Fruit fly (Drosophila melanogaster) whole organism, prepupa: ENCODE results near the gene Send1.

Experiments used
- Blimp-1 ChIP-seq: fragments of 200-800 bp; sonication (Bioruptor generic); optimal IDR thresholded peaks from 3 replicates; lab custom pipeline; 2017; ENCODE audit warnings: missing biosample characterization, missing genetic modification characterization, mild to moderate bottlenecking, moderate library complexity, missing genetic modification reagents
- CG10631 ChIP-seq: fragments of 200-800 bp; sonication (Bioruptor generic); optimal IDR thresholded peaks from 2 replicates; lab custom pipeline; 2016; ENCODE audit warnings: missing biosample characterization, missing genetic modification characterization
- CG10669 ChIP-seq: fragments of 200-800 bp; sonication (Bioruptor generic); optimal IDR thresholded peaks from 3 replicates; lab custom pipeline; 2018; ENCODE audit warnings: missing biosample characterization, mild to moderate bottlenecking, missing genetic modification characterization, moderate library complexity
- CG11762 ChIP-seq: fragments of 200-800 bp; sonication (Bioruptor generic); optimal IDR thresholded peaks from 3 replicates; lab custom pipeline; 2016; ENCODE audit warnings: missing biosample characterization, missing genetic modification characterization; ENCODE audit not compliant: insufficient read depth
- CG11902 ChIP-seq: fragments of 200-800 bp; sonication (Bioruptor generic); optimal IDR thresholded peaks from 3 replicates; lab custom pipeline; 2016; ENCODE audit warnings: missing biosample characterization, missing genetic modification characterization
- CG1621 ChIP-seq: fragments of 200-800 bp; sonication (Bioruptor generic); optimal IDR thresholded peaks from 3 replicates; lab custom pipeline; 2018; ENCODE audit warnings: missing biosample characterization, mild to moderate bottlenecking, missing genetic modification characterization
- CG16779 ChIP-seq: fragments of 200-800 bp; sonication (Bioruptor generic); optimal IDR thresholded peaks from 3 replicates; lab custom pipeline; 2017; ENCODE audit warnings: missing biosample characterization, mild to moderate bottlenecking, missing genetic modification characterization
- CG3032 ChIP-seq: fragments of 200-800 bp; optimal IDR thresholded peaks from 2 replicates; lab custom pipeline; 2019; ENCODE audit warnings: missing biosample characterization, mild to moderate bottlenecking, missing genetic modification characterization, moderate library complexity
- CG31627 ChIP-seq: fragments of 200-800 bp; sonication (Bioruptor generic); optimal IDR thresholded peaks from 3 replicates; lab custom pipeline; 2016; ENCODE audit warnings: missing biosample characterization, missing genetic modification characterization
- CG32006 ChIP-seq: fragments of 200-800 bp; sonication (Bioruptor generic); optimal IDR thresholded peaks from 3 replicates; lab custom pipeline; 2017; ENCODE audit warnings: missing biosample characterization, mild to moderate bottlenecking, missing genetic modification characterization
- CG4318 ChIP-seq: fragments of 200-800 bp; sonication (Bioruptor generic); optimal IDR thresholded peaks from 3 replicates; lab custom pipeline; 2017; ENCODE audit warnings: missing biosample characterization, mild to moderate bottlenecking, missing genetic modification characterization
- CG6163 ChIP-seq: fragments of 200-800 bp; sonication (Bioruptor generic); IDR thresholded peaks from 3 replicates; pipeline ENCODE4 v1.3.6; 2022; ENCODE audit warnings: missing biosample characterization, missing genetic modification characterization
- CG6276 ChIP-seq: fragments of 200-800 bp; sonication (Bioruptor generic); optimal IDR thresholded peaks from 2 replicates; lab custom pipeline; 2017; ENCODE audit warnings: missing biosample characterization, mild to moderate bottlenecking, missing genetic modification characterization
- CG6792 ChIP-seq: fragments of 200-800 bp; sonication (Bioruptor generic); optimal IDR thresholded peaks from 3 replicates; lab custom pipeline; 2016; ENCODE audit warnings: missing biosample characterization, missing genetic modification characterization
- CG6808 ChIP-seq: fragments of 200-800 bp; sonication (Bioruptor generic); optimal IDR thresholded peaks from 3 replicates; lab custom pipeline; 2017; ENCODE audit warnings: missing biosample characterization, missing genetic modification characterization, mild to moderate bottlenecking, moderate library complexity, missing genetic modification reagents
- CG8119 ChIP-seq: fragments of 200-800 bp; sonication (Bioruptor generic); IDR thresholded peaks from 3 replicates; pipeline ENCODE4 v1.3.6; 2022; ENCODE audit warnings: missing biosample characterization, missing genetic modification characterization
- CG8632 ChIP-seq: fragments of 200-800 bp; sonication (Bioruptor generic); optimal IDR thresholded peaks from 3 replicates; lab custom pipeline; 2016; ENCODE audit warnings: missing biosample characterization, missing genetic modification characterization
- CG9139 ChIP-seq: fragments of 200-800 bp; sonication (Bioruptor generic); optimal IDR thresholded peaks from 3 replicates; lab custom pipeline; 2017; ENCODE audit warnings: missing biosample characterization, mild to moderate bottlenecking, missing genetic modification characterization
- Eip78C ChIP-seq: fragments of 200-800 bp; sonication (Bioruptor generic); peaks from one replicate; lab custom pipeline; 2016; ENCODE audit warnings: missing biosample characterization, missing genetic modification characterization
- Eip93F ChIP-seq: fragments of 200-800 bp; sonication (Bioruptor generic); optimal IDR thresholded peaks from 2 replicates; lab custom pipeline; 2016; ENCODE audit warnings: missing biosample characterization, mild to moderate bottlenecking, missing genetic modification characterization
- Ets21C ChIP-seq: fragments of 200-800 bp; sonication (Bioruptor generic); optimal IDR thresholded peaks from 3 replicates; lab custom pipeline; 2016; ENCODE audit warnings: missing biosample characterization, missing genetic modification characterization
- Ets96B ChIP-seq: fragments of 200-800 bp; optimal IDR thresholded peaks from 2 replicates; lab custom pipeline; 2019; ENCODE audit warnings: missing biosample characterization, mild to moderate bottlenecking, missing genetic modification characterization, moderate library complexity
- Gug ChIP-seq: fragments of 200-800 bp; sonication (Bioruptor generic); IDR thresholded peaks from 2 replicates; pipeline ENCODE4 v1.3.6; 2022; ENCODE audit warnings: missing biosample characterization, missing genetic modification characterization
- Hr38 ChIP-seq: sonication (Bioruptor generic); optimal IDR thresholded peaks from 2 replicates; lab custom pipeline; 2016; ENCODE audit warnings: missing biosample characterization, missing genetic modification characterization
- Hr39 ChIP-seq: fragments of 200-800 bp; sonication (Bioruptor generic); optimal IDR thresholded peaks from 2 replicates; lab custom pipeline; 2016; ENCODE audit warnings: missing biosample characterization, missing genetic modification characterization
- Met ChIP-seq: fragments of 200-800 bp; sonication (Bioruptor generic); optimal IDR thresholded peaks from 3 replicates; lab custom pipeline; 2016; ENCODE audit warnings: missing biosample characterization, missing genetic modification characterization
- Smox ChIP-seq: fragments of 200-800 bp; sonication (Bioruptor generic); optimal IDR thresholded peaks from 3 replicates; lab custom pipeline; 2016; ENCODE audit warnings: missing biosample characterization, missing genetic modification characterization
- Sox14 ChIP-seq: fragments of 200-800 bp; sonication (Bioruptor generic); optimal IDR thresholded peaks from 3 replicates; lab custom pipeline; 2016; ENCODE audit warnings: missing biosample characterization, missing genetic modification characterization
- dac ChIP-seq: fragments of 200-800 bp; sonication (Bioruptor generic); optimal IDR thresholded peaks from 2 replicates; lab custom pipeline; 2017; ENCODE audit warnings: missing biosample characterization, mild to moderate bottlenecking, missing genetic modification characterization
- dsx ChIP-seq: fragments of 200-800 bp; optimal IDR thresholded peaks from 3 replicates; lab custom pipeline; 2019; ENCODE audit warnings: missing biosample characterization, mild to moderate bottlenecking, missing genetic modification characterization, moderate library complexity; ENCODE audit not compliant: poor library complexity, severe bottlenecking
- eg ChIP-seq: fragments of 200-800 bp; sonication (Bioruptor generic); IDR thresholded peaks from 3 replicates; pipeline ENCODE4 v1.3.6; 2022; ENCODE audit warnings: missing biosample characterization, missing genetic modification characterization
- esn ChIP-seq: fragments of 200-800 bp; sonication (Bioruptor generic); optimal IDR thresholded peaks from 2 replicates; lab custom pipeline; 2016; ENCODE audit warnings: missing biosample characterization, mild to moderate bottlenecking, missing genetic modification characterization, moderate library complexity
- fd59A ChIP-seq: fragments of 200-800 bp; sonication (Bioruptor generic); optimal IDR thresholded peaks from 2 replicates; lab custom pipeline; 2017; ENCODE audit warnings: missing biosample characterization, mild to moderate bottlenecking, missing genetic modification characterization, missing genetic modification reagents
- fkh ChIP-seq: fragments of 200-800 bp; sonication (Bioruptor generic); optimal IDR thresholded peaks from 3 replicates; lab custom pipeline; 2017; ENCODE audit warnings: missing biosample characterization, mild to moderate bottlenecking, missing genetic modification characterization, moderate library complexity
- net ChIP-seq: fragments of 200-800 bp; sonication (Bioruptor generic); optimal IDR thresholded peaks from 3 replicates; lab custom pipeline; 2016; ENCODE audit warnings: missing biosample characterization, missing genetic modification characterization
- salr ChIP-seq, 2 experiments: fragments of 200-800 bp; sonication (Bioruptor generic); optimal IDR thresholded peaks; 3 replicates each; lab custom pipeline; 2016 to 2018; ENCODE audit warnings: missing biosample characterization in 2 of 2, missing genetic modification characterization in 2 of 2, mild to moderate bottlenecking in 1 of 2
- spab ChIP-seq: fragments of 200-800 bp; sonication (Bioruptor generic); optimal IDR thresholded peaks from 2 replicates; lab custom pipeline; 2017; ENCODE audit warnings: missing biosample characterization, mild to moderate bottlenecking, missing genetic modification characterization, missing genetic modification reagents
- ss ChIP-seq, 2 experiments: fragments of 200-800 bp; sonication (Bioruptor generic); optimal IDR thresholded peaks; 2 replicates in 1 of 2; 3 replicates in 1 of 2; lab custom pipeline; 2017 to 2018; ENCODE audit warnings: mild to moderate bottlenecking in 2 of 2, missing biosample characterization in 2 of 2, missing genetic modification characterization in 2 of 2, moderate library complexity in 1 of 2
- svp ChIP-seq: fragments of 200-800 bp; sonication (Bioruptor generic); peaks from one replicate; lab custom pipeline; 2016; ENCODE audit warnings: missing biosample characterization, missing genetic modification characterization
- vri ChIP-seq: fragments of 200-800 bp; sonication (Bioruptor generic); optimal IDR thresholded peaks from 3 replicates; lab custom pipeline; 2016; ENCODE audit warnings: missing biosample characterization, mild to moderate bottlenecking, missing genetic modification characterization

Gene Send1

dm6 chr2L:2221649-2222150 lies 33.1 kb downstream of the Send1 start (continued):
- TF ChIP-seq CG6792 (GFP tag; lab: Kevin White, UChicago): peak; percentile 99
- TF ChIP-seq Ets96B (tag; lab: Kevin White, UChicago): peak; percentile 98
- TF ChIP-seq CG6163: peak; percentile 100
- peak; percentile 100 for TF ChIP-seq CG8119 (GFP tag; lab: Robert Waterston, UW)
- peak; percentile 99 for TF ChIP-seq esn (GFP tag; lab: Kevin White, UChicago)
- TF ChIP-seq dac (GFP tag; lab: Kevin White, UChicago): peak; percentile 96
- peak; percentile 97 for TF ChIP-seq Hr39 (GFP tag; lab: Kevin White, UChicago)
- TF ChIP-seq Ets21C (GFP tag; lab: Kevin White, UChicago): peak; percentile 95
- TF ChIP-seq CG3032 (tag; lab: Kevin White, UChicago): peak; percentile 98
- peak; percentile 99 for TF ChIP-seq CG10631 (GFP tag; lab: Kevin White, UChicago)
- TF ChIP-seq Blimp-1 (GFP tag; lab: Kevin White, UChicago): peak; percentile 87
- peak; percentile 95 for TF ChIP-seq CG11902 (GFP tag; lab: Kevin White, UChicago)
- peak; percentile 97 for TF ChIP-seq CG9139 (GFP tag; lab: Kevin White, UChicago)
- TF ChIP-seq CG1621 (tag; lab: Kevin White, UChicago): peak; percentile 98
- TF ChIP-seq CG31627 (GFP tag; lab: Kevin White, UChicago): peak; percentile 97
- TF ChIP-seq CG16779 (tag; lab: Kevin White, UChicago): peak; percentile 98
- peak; percentile 95 for TF ChIP-seq Eip93F (GFP tag; lab: Kevin White, UChicago)
- peak; percentile 98 for TF ChIP-seq dsx (GFP tag; lab: Kevin White, UChicago)
- peak; percentile 100 for TF ChIP-seq Eip78C (GFP tag; lab: Kevin White, UChicago)
- TF ChIP-seq spab (GFP tag; lab: Kevin White, UChicago): peak; percentile 99
- peak; percentile 99 for TF ChIP-seq net
- TF ChIP-seq CG6808 (GFP tag; lab: Kevin White, UChicago): peak; percentile 98
- TF ChIP-seq Smox (GFP tag; lab: Kevin White, UChicago): peak; percentile 97
- peak; percentile 100 for TF ChIP-seq eg (GFP tag; lab: Robert Waterston, UW)
- peak; percentile 99 for TF ChIP-seq Sox14
- peak; percentile 99 for TF ChIP-seq vri (GFP tag; lab: Kevin White, UChicago)
- TF ChIP-seq fd59A (GFP tag; lab: Kevin White, UChicago): peak; percentile 99
- TF ChIP-seq Gug: peak; percentile 99
- peak; percentile 99 for TF ChIP-seq Met (GFP tag; lab: Kevin White, UChicago)
- peak; percentile 99 for TF ChIP-seq CG8632 (GFP tag; lab: Kevin White, UChicago)
- TF ChIP-seq CG4318 (GFP tag; lab: Kevin White, UChicago): peak; percentile 96
- peak; percentile 99 for TF ChIP-seq CG32006 (GFP tag; lab: Kevin White, UChicago)

- TF ChIP-seq CG6163: no peak
- TF ChIP-seq salr (GFP tag; optimal IDR thresholded peaks at IDR 0.05; lab: Kevin White, UChicago): no peak
- no peak for TF ChIP-seq Hr38 (GFP tag; lab: Kevin White, UChicago)
- peak; percentile 62 for TF ChIP-seq Eip78C (GFP tag; lab: Kevin White, UChicago)
- TF ChIP-seq CG10669 (GFP tag; lab: Kevin White, UChicago): no peak
- TF ChIP-seq esn (GFP tag; lab: Kevin White, UChicago): peak; percentile 16
- peak; percentile 31 for TF ChIP-seq fkh (GFP tag; lab: Kevin White, UChicago)
- TF ChIP-seq vri (GFP tag; lab: Kevin White, UChicago): peak; percentile 26
- no peak for TF ChIP-seq CG11762 (GFP tag; lab: Kevin White, UChicago)
- no peak for TF ChIP-seq CG6276 (GFP tag; lab: Kevin White, UChicago)
- TF ChIP-seq svp (GFP tag; lab: Kevin White, UChicago): peak; percentile 53
- peak; percentile 4 for TF ChIP-seq CG1621 (tag; lab: Kevin White, UChicago)
- no peak for TF ChIP-seq ss (GFP tag; optimal IDR thresholded peaks at IDR 0.05; lab: Kevin White, UChicago)
- no peak for TF ChIP-seq fd59A (GFP tag; lab: Kevin White, UChicago)
- no peak for TF ChIP-seq CG3032 (tag; lab: Kevin White, UChicago)
- no peak for TF ChIP-seq eg (GFP tag; lab: Robert Waterston, UW)
- TF ChIP-seq Met (GFP tag; lab: Kevin White, UChicago): no peak
- no peak for TF ChIP-seq CG32006 (GFP tag; lab: Kevin White, UChicago)
- TF ChIP-seq Ets96B (tag; lab: Kevin White, UChicago): no peak
- no peak for TF ChIP-seq Gug
- TF ChIP-seq, all 60 proteins: peak for 6
Measured at dm6 chr2L:2220573-2221332, 34.1 kb downstream of the Send1 start, which contains the start of gene papi. Gene papi (plus strand): TSS chr2L:2220748.
